Fruit fly (Drosophila melanogaster): Measurements from ENCODE around the gene Klp98A.

Gene Klp98A

dm6 chr3R:27558660-27559319 is at the start of gene Klp98A (continued):
- TF ChIP-seq zf30C (GFP tag; optimal IDR thresholded peaks at IDR 0.05): no peak
- no peak for TF ChIP-seq Ssrp (tag; optimal IDR thresholded peaks at IDR 0.05)
- TF ChIP-seq Scr (GFP tag; IDR thresholded peaks at IDR 0.05; ENCODE audit: partially characterized antibody): no peak
- no peak for TF ChIP-seq Dll (GFP tag; IDR thresholded peaks at IDR 0.05; ENCODE audit: partially characterized antibody)
- TF ChIP-seq CoRest (tag; optimal IDR thresholded peaks at IDR 0.05): no peak
- peak; percentile 82 for TF ChIP-seq stwl (tag; optimal IDR thresholded peaks at IDR 0.05)
- no peak for TF ChIP-seq Meics (GFP tag; optimal IDR thresholded peaks at IDR 0.05)
- TF ChIP-seq Tbp (GFP tag; optimal IDR thresholded peaks at IDR 0.05): no peak
- TF ChIP-seq Adf1 (GFP tag; IDR thresholded peaks at IDR 0.05): no peak
- TF ChIP-seq CG15073 (GFP tag; optimal IDR thresholded peaks at IDR 0.05): no peak
- peak; percentile 6; the same call in 1 of the 2 replicates for TF ChIP-seq CG9932 (GFP tag; IDR thresholded peaks at IDR 0.05)
- TF ChIP-seq ken (GFP tag; IDR thresholded peaks at IDR 0.05): no peak
- TF ChIP-seq CG17186 (GFP tag; optimal IDR thresholded peaks at IDR 0.05): peak; percentile 41
- TF ChIP-seq CG7987 (GFP tag; optimal IDR thresholded peaks at IDR 0.05): peak; percentile 41
- TF ChIP-seq CG32772 (GFP tag; IDR thresholded peaks at IDR 0.05): no peak
- TF ChIP-seq CG18619 (GFP tag; optimal IDR thresholded peaks at IDR 0.05): peak; percentile 6
- TF ChIP-seq tio (GFP tag; optimal IDR thresholded peaks at IDR 0.05): no peak
- TF ChIP-seq CG10979 (tag; optimal IDR thresholded peaks at IDR 0.05): no peak
- no peak for TF ChIP-seq CG6254 (GFP tag; optimal IDR thresholded peaks at IDR 0.05)
- no peak for TF ChIP-seq CG9437 (GFP tag; optimal IDR thresholded peaks at IDR 0.05)
- no peak for TF ChIP-seq Gug (GFP tag; IDR thresholded peaks at IDR 0.05)
- TF ChIP-seq gfzf (GFP tag; optimal IDR thresholded peaks at IDR 0.05): peak; percentile 99
- TF ChIP-seq schlank (tag; optimal IDR thresholded peaks at IDR 0.05): no peak
- no peak for TF ChIP-seq tap (tag; optimal IDR thresholded peaks at IDR 0.05)
- TF ChIP-seq CG15514 (GFP tag; optimal IDR thresholded peaks at IDR 0.05): peak; percentile 68
- TF ChIP-seq maf-S (GFP tag; optimal IDR thresholded peaks at IDR 0.05): peak; percentile 1
- peak; percentile 71 for TF ChIP-seq HLHmδ (GFP tag; optimal IDR thresholded peaks at IDR 0.05)
- TF ChIP-seq Xrp1 (GFP tag; IDR thresholded peaks at IDR 0.05): no peak
- no peak for TF ChIP-seq Rfx (GFP tag; IDR thresholded peaks at IDR 0.05)
- no peak for TF ChIP-seq CkIIα-i1 (GFP tag; IDR thresholded peaks at IDR 0.05)
- TF ChIP-seq HmgD (GFP tag; optimal IDR thresholded peaks at IDR 0.05): peak; percentile 55
- no peak for TF ChIP-seq CG17802 (tag; optimal IDR thresholded peaks at IDR 0.05)
- no peak for TF ChIP-seq CG15011 (GFP tag; optimal IDR thresholded peaks at IDR 0.05)
- no peak for TF ChIP-seq danr (GFP tag; IDR thresholded peaks at IDR 0.05)
- TF ChIP-seq shn (GFP tag; optimal IDR thresholded peaks at IDR 0.05): no peak
- no peak for TF ChIP-seq E2f1 (GFP tag; IDR thresholded peaks at IDR 0.05)
- peak; percentile 70 for TF ChIP-seq CG13624 (GFP tag; optimal IDR thresholded peaks at IDR 0.05)
- no peak for TF ChIP-seq NfI (GFP tag; optimal IDR thresholded peaks at IDR 0.05)
- no peak for TF ChIP-seq CG18262 (tag; optimal IDR thresholded peaks at IDR 0.05)
- TF ChIP-seq CG10462 (GFP tag; optimal IDR thresholded peaks at IDR 0.05): no peak
- TF ChIP-seq Oaz (GFP tag; IDR thresholded peaks at IDR 0.05): no peak
- no peak for TF ChIP-seq Jarid2 (GFP tag; optimal IDR thresholded peaks at IDR 0.05)
- TF ChIP-seq klu (GFP tag; IDR thresholded peaks at IDR 0.05): no peak
- no peak for TF ChIP-seq Vsx1 (GFP tag; optimal IDR thresholded peaks at IDR 0.05)
- TF ChIP-seq jumu (GFP tag; optimal IDR thresholded peaks at IDR 0.05): no peak
- no peak for TF ChIP-seq fu2 (GFP tag; optimal IDR thresholded peaks at IDR 0.05)
- no peak for TF ChIP-seq zfh2 (GFP tag; optimal IDR thresholded peaks at IDR 0.05)
- TF ChIP-seq CG9817 (tag; optimal IDR thresholded peaks at IDR 0.05): no peak
- peak; percentile 29 for TF ChIP-seq kni (GFP tag; optimal IDR thresholded peaks at IDR 0.05)
- no peak for TF ChIP-seq CG1832 (GFP tag; optimal IDR thresholded peaks at IDR 0.05)
